Worm (Caenorhabditis elegans) whole organism, L2 larva: ENCODE measurements around the gene Y17G7B.22.
A peak's percentile ranks its signal among the peaks of the same experiment; 100 is the strongest.

ENCODE experiments used
- C34F6.9 ChIP-seq: fragments of 150-350 bp; optimal IDR thresholded peaks from 2 replicates; lab custom pipeline; 2014; ENCODE audit warnings: missing biosample characterization, missing genetic modification characterization
- F13H6.1 ChIP-seq: sonication (generic microtip); optimal IDR thresholded peaks from 2 replicates; lab custom pipeline; 2016; ENCODE audit warnings: missing genetic modification characterization, missing compliant biosample characterization
- R02D3.7 ChIP-seq: fragments of 150-350 bp; optimal IDR thresholded peaks from 2 replicates; lab custom pipeline; 2014; ENCODE audit warnings: missing biosample characterization, missing genetic modification characterization
- Y55F3AM.14 ChIP-seq: fragments of 200-800 bp; sonication (Bioruptor generic); optimal IDR thresholded peaks from 2 replicates; lab custom pipeline; 2018; ENCODE audit warnings: mild to moderate bottlenecking, missing genetic modification characterization, missing compliant biosample characterization
- ZK546.5 ChIP-seq: sonication (generic microtip); optimal IDR thresholded peaks from 2 replicates; lab custom pipeline; 2017; ENCODE audit warnings: missing biosample characterization, missing genetic modification characterization
- alr-1 ChIP-seq: fragments of 150-350 bp; optimal IDR thresholded peaks from 2 replicates; lab custom pipeline; 2014; ENCODE audit warnings: missing biosample characterization, missing genetic modification characterization
- aly-2 ChIP-seq: fragments of 150-350 bp; optimal IDR thresholded peaks from 2 replicates; lab custom pipeline; 2014; ENCODE audit warnings: missing biosample characterization, missing genetic modification characterization
- ama-1 ChIP-seq: fragments of 150-350 bp; optimal IDR thresholded peaks from 2 replicates; lab custom pipeline; 2018; ENCODE audit warnings: inconsistent platforms
- ceh-16 ChIP-seq: fragments of 150-350 bp; optimal IDR thresholded peaks from 2 replicates; lab custom pipeline; 2014; ENCODE audit warnings: missing biosample characterization, missing genetic modification characterization
- ceh-82 ChIP-seq: fragments of 150-350 bp; optimal IDR thresholded peaks from 2 replicates; lab custom pipeline; 2014; ENCODE audit warnings: missing biosample characterization, missing genetic modification characterization
- crh-2 ChIP-seq: sonication (generic microtip); optimal IDR thresholded peaks from 2 replicates; lab custom pipeline; 2017; ENCODE audit warnings: missing biosample characterization, missing genetic modification characterization
- egl-27 ChIP-seq: sonication (generic microtip); optimal IDR thresholded peaks from 3 replicates; lab custom pipeline; 2017; ENCODE audit warnings: missing biosample characterization, missing genetic modification reagents, missing genetic modification characterization
- fos-1 ChIP-seq: fragments of 150-350 bp; optimal IDR thresholded peaks from 2 replicates; lab custom pipeline; 2014; ENCODE audit warnings: missing biosample characterization, missing genetic modification characterization
- gmeb-1 ChIP-seq: fragments of 150-350 bp; optimal IDR thresholded peaks from 2 replicates; lab custom pipeline; 2014; ENCODE audit warnings: missing biosample characterization, missing genetic modification characterization
- lin-13 ChIP-seq: fragments of 150-350 bp; optimal IDR thresholded peaks from 2 replicates; lab custom pipeline; 2014; ENCODE audit warnings: missing biosample characterization, missing genetic modification reagents, missing genetic modification characterization
- lin-39 ChIP-seq: fragments of 150-350 bp; optimal IDR thresholded peaks from 2 replicates; lab custom pipeline; 2014; ENCODE audit warnings: missing biosample characterization, missing genetic modification reagents, missing genetic modification characterization
- lsy-2 ChIP-seq, 2 experiments: fragments of 150-350 bp in 1 of 2; sonication (generic microtip) in 1 of 2; optimal IDR thresholded peaks; 2 replicates each; lab custom pipeline; 2014 to 2017; ENCODE audit warnings: missing biosample characterization in 2 of 2, missing genetic modification characterization in 2 of 2
- mab-5 ChIP-seq: fragments of 150-350 bp; optimal IDR thresholded peaks from 2 replicates; lab custom pipeline; 2014; ENCODE audit warnings: missing biosample characterization, missing genetic modification characterization
- mbf-1 ChIP-seq: sonication (generic microtip); optimal IDR thresholded peaks from 2 replicates; lab custom pipeline; 2017; ENCODE audit warnings: missing biosample characterization, missing genetic modification characterization
- nhr-10 ChIP-seq: sonication (generic microtip); optimal IDR thresholded peaks from 2 replicates; lab custom pipeline; 2017; ENCODE audit warnings: missing biosample characterization, missing genetic modification characterization
- nhr-11 ChIP-seq: fragments of 150-350 bp; optimal IDR thresholded peaks from 2 replicates; lab custom pipeline; 2014; ENCODE audit warnings: missing biosample characterization, missing genetic modification characterization
- nhr-12 ChIP-seq: fragments of 150-350 bp; optimal IDR thresholded peaks from 2 replicates; lab custom pipeline; 2014; ENCODE audit warnings: missing biosample characterization, missing genetic modification characterization
- nhr-129 ChIP-seq: fragments of 150-350 bp; optimal IDR thresholded peaks from 2 replicates; lab custom pipeline; 2014; ENCODE audit warnings: missing biosample characterization, missing genetic modification characterization
- nhr-23 ChIP-seq: fragments of 150-350 bp; optimal IDR thresholded peaks from 2 replicates; lab custom pipeline; 2014; ENCODE audit warnings: missing biosample characterization, missing genetic modification reagents, missing genetic modification characterization
- nhr-237 ChIP-seq: fragments of 150-350 bp; optimal IDR thresholded peaks from 2 replicates; lab custom pipeline; 2014; ENCODE audit warnings: missing biosample characterization, missing genetic modification characterization
- nhr-6 ChIP-seq: fragments of 150-350 bp; optimal IDR thresholded peaks from 2 replicates; lab custom pipeline; 2014; ENCODE audit warnings: missing biosample characterization, missing genetic modification characterization
- nhr-77 ChIP-seq: fragments of 150-350 bp; optimal IDR thresholded peaks from 2 replicates; lab custom pipeline; 2014; ENCODE audit warnings: missing biosample characterization, missing genetic modification characterization
- peb-1 ChIP-seq: fragments of 150-350 bp; optimal IDR thresholded peaks from 2 replicates; lab custom pipeline; 2014; ENCODE audit warnings: missing biosample characterization, missing genetic modification characterization
- sem-4 ChIP-seq: fragments of 150-350 bp; optimal IDR thresholded peaks from 2 replicates; lab custom pipeline; 2014; ENCODE audit warnings: missing biosample characterization, missing genetic modification reagents, missing genetic modification characterization
- skn-1 ChIP-seq: sonication (generic microtip); optimal IDR thresholded peaks from 2 replicates; lab custom pipeline; 2017; ENCODE audit warnings: missing biosample characterization, missing genetic modification characterization
- sma-3 ChIP-seq: sonication (generic microtip); optimal IDR thresholded peaks from 2 replicates; lab custom pipeline; 2016; ENCODE audit warnings: missing genetic modification reagents, missing genetic modification characterization, missing compliant biosample characterization
- sma-9 ChIP-seq, 2 experiments: fragments of 150-350 bp in 1 of 2; sonication (generic microtip) in 1 of 2; optimal IDR thresholded peaks; 2 replicates each; lab custom pipeline; 2014 to 2016; ENCODE audit warnings: missing genetic modification characterization in 2 of 2, mild to moderate bottlenecking in 1 of 2, missing biosample characterization in 1 of 2, missing compliant biosample characterization in 1 of 2, missing genetic modification reagents in 1 of 2, moderate library complexity in 1 of 2
- snpc-4 ChIP-seq: fragments of 150-350 bp; optimal IDR thresholded peaks from 2 replicates; lab custom pipeline; 2014; ENCODE audit warnings: missing biosample characterization, missing genetic modification characterization
- unc-39 ChIP-seq: fragments of 150-350 bp; optimal IDR thresholded peaks from 2 replicates; lab custom pipeline; 2014; ENCODE audit warnings: missing biosample characterization, missing genetic modification characterization
- unc-55 ChIP-seq: fragments of 150-350 bp; sonication (generic microtip); optimal IDR thresholded peaks from 3 replicates; lab custom pipeline; 2014; ENCODE audit warnings: missing biosample characterization, missing genetic modification reagents, missing genetic modification characterization
- unc-62 ChIP-seq: fragments of 150-350 bp; optimal IDR thresholded peaks from 2 replicates; lab custom pipeline; 2014; ENCODE audit warnings: missing biosample characterization, missing genetic modification reagents, missing genetic modification characterization
- zag-1 ChIP-seq: fragments of 150-350 bp; optimal IDR thresholded peaks from 2 replicates; lab custom pipeline; 2014; ENCODE audit warnings: missing biosample characterization, missing genetic modification characterization
- ztf-1 ChIP-seq: fragments of 200-800 bp; sonication (Bioruptor generic); conservative IDR thresholded peaks from 2 replicates; pipeline ENCODE4 v1.3.6; 2022; ENCODE audit warnings: missing genetic modification characterization, missing compliant biosample characterization
- ztf-11 ChIP-seq: sonication (generic microtip); optimal IDR thresholded peaks from 2 replicates; lab custom pipeline; 2017; ENCODE audit warnings: missing biosample characterization, missing genetic modification characterization
- ztf-4 ChIP-seq: fragments of 150-350 bp; optimal IDR thresholded peaks from 2 replicates; lab custom pipeline; 2014; ENCODE audit warnings: missing biosample characterization, missing genetic modification characterization

The Y17G7B.22 gene

DNA sequence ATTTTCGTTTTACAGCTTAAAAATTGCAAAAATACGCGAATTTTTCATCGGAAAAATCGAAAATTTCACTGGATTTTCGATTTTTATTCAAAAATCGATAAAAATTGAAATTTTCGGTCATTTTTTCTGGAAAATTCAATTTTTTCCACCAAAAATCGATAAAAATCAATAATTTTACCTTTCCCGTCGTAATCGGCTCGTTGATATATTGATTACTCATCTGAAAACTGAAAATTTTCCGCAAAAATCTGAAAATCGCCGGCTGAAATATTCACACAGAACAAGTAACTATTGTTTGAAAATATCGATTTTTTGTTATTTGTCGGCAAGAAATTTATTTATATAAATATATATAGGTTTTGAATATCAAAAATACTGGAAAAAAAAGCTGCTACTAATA, 31.3 kb upstream of the Y17G7B.22 start, which contains the start of gene cyn-16:
cyn-16 (minus strand) TSS at position 227 of the 400 bp plus-strand sequence.
- no peak for TF ChIP-seq mab-5 (tag; lab: Kevin White, UChicago)
- peak; percentile 13 for TF ChIP-seq ama-1 (lab: Kevin White, UChicago)
- TF ChIP-seq zag-1 (tag; lab: Kevin White, UChicago) = no peak
- TF ChIP-seq, all 48 proteins: peak for 1

ce11 chrII:12039039-12039438, 28.8 kb upstream of the Y17G7B.22 start, which contains the start of gene tpi-1:
Gene tpi-1, minus strand, starts transcription at chrII:12039139.
- no peak for TF ChIP-seq nhr-6 (tag; lab: Kevin White, UChicago)
- no peak for TF ChIP-seq nhr-129 (tag; lab: Kevin White, UChicago)
- TF ChIP-seq snpc-4 = no peak
- no peak for TF ChIP-seq ztf-11 (tag; lab: Kevin White, UChicago)
- no peak for TF ChIP-seq nhr-237
- TF ChIP-seq lin-13 (GFP tag; lab: Kevin White, UChicago) = no peak
- TF ChIP-seq crh-2 (tag; lab: Kevin White, UChicago) = no peak
- no peak for TF ChIP-seq ztf-1 (GFP tag; lab: Robert Waterston, UW)
- TF ChIP-seq mbf-1 (tag; lab: Kevin White, UChicago) = no peak
- no peak for TF ChIP-seq Y55F3AM.14 (GFP tag; lab: Kevin White, UChicago)
- TF ChIP-seq nhr-77 = no peak
- TF ChIP-seq nhr-11 (tag; lab: Kevin White, UChicago) = no peak

DNA sequence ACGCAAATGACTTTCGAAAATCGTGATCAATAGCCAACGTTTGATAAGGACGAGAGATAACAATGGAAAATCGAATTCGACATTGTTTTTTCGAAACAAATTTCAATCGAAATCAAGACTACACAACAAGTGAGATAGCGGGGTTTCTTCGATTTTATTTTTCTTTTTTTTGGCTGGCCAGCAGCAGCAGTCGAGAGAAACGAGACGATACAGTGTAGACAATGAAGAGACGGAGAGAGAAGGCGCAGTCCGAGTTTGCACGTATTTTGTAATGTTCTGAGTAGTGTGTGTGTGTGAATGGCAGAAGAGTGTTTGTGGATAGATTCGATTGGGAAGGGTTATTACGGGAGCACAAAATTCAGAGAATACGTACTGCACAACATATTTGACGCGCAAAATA, 27.7 kb upstream of the Y17G7B.22 start:
- TF ChIP-seq ztf-11 (tag; lab: Kevin White, UChicago) = no peak
- TF ChIP-seq crh-2 (tag; lab: Kevin White, UChicago) = peak; percentile 73
- peak; percentile 61 for TF ChIP-seq unc-55 (GFP tag; lab: Kevin White, UChicago)
- TF ChIP-seq ZK546.5 (tag; lab: Kevin White, UChicago) = no peak
- TF ChIP-seq nhr-77 = no peak
- TF ChIP-seq fos-1 (tag; lab: Kevin White, UChicago) = peak; percentile 68
- peak; percentile 88 for TF ChIP-seq ama-1 (lab: Kevin White, UChicago)
- TF ChIP-seq sma-3 (GFP tag; lab: Kevin White, UChicago) = peak; percentile 28
- TF ChIP-seq R02D3.7 (tag; lab: Kevin White, UChicago) = no peak
- peak; percentile 58 for TF ChIP-seq sma-9 (GFP tag; optimal IDR thresholded peaks at IDR 0.05; lab: Kevin White, UChicago)
- TF ChIP-seq sma-9 (tag; optimal IDR thresholded peaks at IDR 0.05; lab: Kevin White, UChicago) = no peak
- peak; percentile 78 for TF ChIP-seq C34F6.9 (tag; lab: Kevin White, UChicago)
- peak; percentile 25 for TF ChIP-seq sem-4
- TF ChIP-seq ceh-82 (tag; lab: Kevin White, UChicago) = no peak
- TF ChIP-seq zag-1 (tag; lab: Kevin White, UChicago) = peak; percentile 6
- TF ChIP-seq lsy-2 (tag; optimal IDR thresholded peaks at IDR 0.05; lab: Kevin White, UChicago) = peak in 1 of 2 experiments; percentile 72
- TF ChIP-seq nhr-129 (tag; lab: Kevin White, UChicago) = peak; percentile 87
- TF ChIP-seq Y55F3AM.14 (GFP tag; lab: Kevin White, UChicago) = no peak
- peak; percentile 37 for TF ChIP-seq gmeb-1 (tag; lab: Kevin White, UChicago)
- peak; percentile 52 for TF ChIP-seq lin-13 (GFP tag; lab: Kevin White, UChicago)
- peak; percentile 52 for TF ChIP-seq F13H6.1 (tag; lab: Kevin White, UChicago)

- no peak for TF ChIP-seq C34F6.9 (tag; lab: Kevin White, UChicago)
- TF ChIP-seq crh-2 (tag; lab: Kevin White, UChicago) = no peak
- TF ChIP-seq ZK546.5 (tag; lab: Kevin White, UChicago) = no peak
- TF ChIP-seq, all 48 proteins: peak for 0
Measured at ce11 chrII:12041116-12041515, 26.7 kb upstream of the Y17G7B.22 start.

DNA sequence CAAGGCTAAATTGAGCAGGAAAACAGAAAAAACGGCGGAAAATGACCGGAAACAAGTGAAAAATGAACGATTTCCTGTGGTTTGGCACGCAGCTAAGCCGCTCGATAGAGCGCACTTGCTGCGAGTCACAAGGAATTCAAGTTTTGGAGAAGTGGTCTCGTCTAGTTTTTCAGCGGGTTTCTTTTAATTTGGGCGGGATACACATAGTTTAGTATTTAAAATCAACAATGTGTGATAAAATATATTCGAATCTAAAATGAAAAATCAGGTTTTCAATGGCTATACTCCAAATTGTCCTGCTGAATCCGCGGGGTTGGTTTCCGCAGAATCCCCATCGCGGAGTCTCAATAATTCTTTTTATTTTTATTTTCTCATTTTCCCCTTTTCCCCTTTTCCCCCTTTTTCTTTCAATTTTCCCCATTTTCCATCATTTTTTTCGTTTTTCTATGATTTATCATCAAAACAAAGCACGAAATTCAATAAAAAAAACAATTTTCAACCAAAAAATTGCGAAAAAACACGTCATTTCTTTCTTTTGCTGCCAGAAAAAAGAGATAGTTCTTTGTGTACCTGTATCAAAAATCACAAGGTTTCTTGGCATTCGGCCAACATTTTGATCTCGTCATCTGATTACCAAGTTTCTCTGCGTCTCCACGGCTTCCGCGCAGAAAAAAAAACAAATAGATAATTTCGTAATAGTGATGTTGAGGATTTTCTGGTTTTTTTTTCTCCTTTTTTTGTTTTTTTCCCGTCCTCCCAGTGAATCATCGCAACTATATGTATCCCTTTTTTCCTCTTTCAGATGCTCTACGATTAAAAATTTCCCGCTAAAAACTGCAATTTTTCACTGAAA, 25.5 kb upstream of the Y17G7B.22 start, which contains the start of gene ippk-1:
ippk-1 (plus strand) TSS at position 803 of the 853 bp plus-strand sequence.
- TF ChIP-seq unc-39 (tag; lab: Kevin White, UChicago) = no peak
- no peak for TF ChIP-seq nhr-11 (tag; lab: Kevin White, UChicago)
- TF ChIP-seq aly-2 = no peak
- TF ChIP-seq nhr-77 = no peak
- no peak for TF ChIP-seq Y55F3AM.14 (GFP tag; lab: Kevin White, UChicago)
- TF ChIP-seq lin-39 (tag; lab: Kevin White, UChicago) = no peak
- TF ChIP-seq skn-1 (tag; lab: Kevin White, UChicago) = no peak
- TF ChIP-seq crh-2 (tag; lab: Kevin White, UChicago) = peak; percentile 58
- no peak for TF ChIP-seq nhr-23
- TF ChIP-seq C34F6.9 (tag; lab: Kevin White, UChicago) = peak; percentile 71
- peak; percentile 64 for TF ChIP-seq sma-3 (GFP tag; lab: Kevin White, UChicago)
- TF ChIP-seq egl-27 (tag; lab: Kevin White, UChicago) = no peak
- no peak for TF ChIP-seq unc-62 (GFP tag; lab: Kevin White, UChicago)
- TF ChIP-seq alr-1 (tag; lab: Kevin White, UChicago) = no peak
- no peak for TF ChIP-seq R02D3.7 (tag; lab: Kevin White, UChicago)
- TF ChIP-seq zag-1 (tag; lab: Kevin White, UChicago) = no peak
- TF ChIP-seq ama-1 (lab: Kevin White, UChicago) = peak; percentile 25
- TF ChIP-seq peb-1 (tag; lab: Kevin White, UChicago) = no peak
- no peak for TF ChIP-seq mbf-1 (tag; lab: Kevin White, UChicago)
- peak; percentile 33 for TF ChIP-seq gmeb-1 (tag; lab: Kevin White, UChicago)
- no peak for TF ChIP-seq ztf-4 (tag; lab: Kevin White, UChicago)
- TF ChIP-seq unc-55 (GFP tag; lab: Kevin White, UChicago) = peak; percentile 65
- TF ChIP-seq ceh-16 (tag; lab: Kevin White, UChicago) = no peak
- no peak for TF ChIP-seq nhr-237
- no peak for TF ChIP-seq nhr-10
- no peak for TF ChIP-seq nhr-12 (tag; lab: Kevin White, UChicago)
